Worm (Caenorhabditis elegans): ENCODE data around the gene C13A2.3.

DNA sequence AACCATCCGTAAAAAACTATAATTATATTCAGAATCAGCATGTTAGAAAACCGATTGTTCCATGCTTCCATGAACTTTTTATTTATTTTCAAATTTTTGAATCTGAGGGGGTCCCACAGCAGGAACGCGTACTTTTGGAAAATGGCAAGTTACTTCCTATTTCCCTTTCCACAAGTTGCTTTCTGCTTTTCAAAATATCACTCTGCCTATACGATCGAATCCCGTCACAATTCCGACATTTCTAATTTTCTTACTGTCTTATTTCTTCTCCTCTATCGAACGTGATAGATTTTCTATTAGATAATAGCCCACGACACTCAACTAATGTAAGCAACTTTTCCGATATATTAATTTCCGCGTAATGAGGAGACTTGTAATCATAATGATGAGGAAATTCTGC is 6.6 kb upstream of the C13A2.3 start, which contains the start of gene C13A2.5:
- no peak for TF ChIP-seq T22C8.4 (GFP tag; IDR thresholded peaks at IDR 0.05)
- no peak for TF ChIP-seq ztf-29 (GFP tag; IDR thresholded peaks at IDR 0.05)
- TF ChIP-seq flt-1 (GFP tag; IDR thresholded peaks at IDR 0.05), result no peak
- TF ChIP-seq klf-2 (GFP tag; conservative IDR thresholded peaks at IDR 0.05), result no peak
- no peak for TF ChIP-seq med-1 (GFP tag; optimal IDR thresholded peaks at IDR 0.05; ENCODE audit: insufficient read depth)
- TF ChIP-seq cog-1 (tag; optimal IDR thresholded peaks at IDR 0.05), result no peak
- no peak for TF ChIP-seq ref-1 (GFP tag; conservative IDR thresholded peaks at IDR 0.05)
- TF ChIP-seq ztf-23 (GFP tag; IDR thresholded peaks at IDR 0.05), result no peak
- TF ChIP-seq tab-1 (GFP tag; IDR thresholded peaks at IDR 0.05), result no peak

Data from whole organism, midembryonic.